Worm (Caenorhabditis elegans) whole organism, L4 larva: Measurements from ENCODE around the gene atg-4.2.

Experiments
- T20F7.1 ChIP-seq: fragments of 200-800 bp; sonication (Bioruptor generic); optimal IDR thresholded peaks from 2 replicates; lab custom pipeline; 2018; ENCODE audit warnings: mild to moderate bottlenecking, missing genetic modification characterization, missing compliant biosample characterization
- aly-2 ChIP-seq: sonication (generic microtip); optimal IDR thresholded peaks from 2 replicates; lab custom pipeline; 2018; ENCODE audit warnings: missing biosample characterization, missing genetic modification characterization
- attf-4 ChIP-seq: sonication (generic microtip); optimal IDR thresholded peaks from 3 replicates; lab custom pipeline; 2017; ENCODE audit warnings: missing biosample characterization, missing genetic modification characterization
- cey-2 ChIP-seq: sonication (generic microtip); optimal IDR thresholded peaks from 3 replicates; lab custom pipeline; 2017; ENCODE audit warnings: missing genetic modification characterization, mild to moderate bottlenecking, missing compliant biosample characterization, antibody characterized with exemption, borderline replicate concordance; ENCODE audit not compliant: insufficient read depth
- dmd-6 ChIP-seq: fragments of 200-800 bp; sonication (Bioruptor generic); IDR thresholded peaks from 2 replicates; pipeline ENCODE4 v1.3.6; 2022; ENCODE audit warnings: missing genetic modification reagents, missing genetic modification characterization, missing compliant biosample characterization
- lin-13 ChIP-seq: fragments of 150-350 bp; optimal IDR thresholded peaks from 2 replicates; lab custom pipeline; 2014; ENCODE audit warnings: missing biosample characterization, missing genetic modification reagents, missing genetic modification characterization
- lin-15B ChIP-seq: fragments of 150-350 bp; sonication (generic microtip); optimal IDR thresholded peaks from 3 replicates; lab custom pipeline; 2014; ENCODE audit warnings: missing biosample characterization, missing genetic modification characterization
- lin-39 ChIP-seq: fragments of 150-350 bp; optimal IDR thresholded peaks from 2 replicates; lab custom pipeline; 2014; ENCODE audit warnings: missing biosample characterization, missing genetic modification reagents, missing genetic modification characterization
- nhr-76 ChIP-seq: fragments of 150-350 bp; optimal IDR thresholded peaks from 2 replicates; lab custom pipeline; 2014; ENCODE audit warnings: missing biosample characterization, missing genetic modification characterization
- skn-1 ChIP-seq: fragments of 150-350 bp; optimal IDR thresholded peaks from 2 replicates; lab custom pipeline; 2014; ENCODE audit warnings: missing biosample characterization, missing genetic modification characterization
- tag-97 ChIP-seq: fragments of 200-800 bp; sonication (Bioruptor generic); IDR thresholded peaks from 2 replicates; pipeline ENCODE4 v1.3.6; 2022; ENCODE audit warnings: missing genetic modification characterization, missing compliant biosample characterization
- unc-130 ChIP-seq: sonication (generic microtip); optimal IDR thresholded peaks from 2 replicates; lab custom pipeline; 2016; ENCODE audit warnings: missing genetic modification reagents, missing genetic modification characterization, missing compliant biosample characterization

DNA sequence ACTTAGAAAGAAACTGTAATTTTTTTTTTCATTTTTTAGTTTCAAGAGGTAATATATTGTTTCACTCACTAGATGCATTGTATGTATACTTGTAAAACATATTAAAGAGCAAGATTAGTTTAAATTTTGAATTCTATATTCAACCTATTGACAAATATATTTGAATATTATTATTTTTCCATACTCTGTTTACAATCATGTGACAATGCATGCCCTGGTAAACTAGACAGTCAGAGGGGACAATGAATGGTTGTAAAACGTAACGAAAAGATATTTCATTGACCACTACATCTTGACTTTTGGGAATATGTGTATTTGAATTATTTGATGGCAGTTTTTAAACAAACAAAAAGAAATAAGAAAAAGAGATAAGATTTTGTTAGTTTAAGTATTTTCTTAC, 45.5 kb upstream of the atg-4.2 start:
- TF ChIP-seq attf-4 (no peak), lin-15B (tag; lab: Kevin White, UChicago) (no peak), dmd-6 (GFP tag; lab: Robert Waterston, UW) (no peak), nhr-76 (no peak), skn-1 (tag; lab: Kevin White, UChicago) (no peak), unc-130 (GFP tag; lab: Kevin White, UChicago) (no peak), cey-2 (no peak), lin-39 (tag; lab: Kevin White, UChicago) (no peak), tag-97 (no peak), T20F7.1 (GFP tag; lab: Kevin White, UChicago) (no peak), lin-13 (GFP tag; lab: Kevin White, UChicago) (no peak), aly-2 (no peak)
